Worm (Caenorhabditis elegans) whole organism, early embryonic: ENCODE measurements around the gene irld-21.

Source experiments
- B0310.2 ChIP-seq: sonication (generic microtip); optimal IDR thresholded peaks from 2 replicates; lab custom pipeline; 2016; ENCODE audit warnings: mild to moderate bottlenecking, missing genetic modification characterization, missing compliant biosample characterization
- F13C5.2 ChIP-seq: sonication (generic microtip); optimal IDR thresholded peaks from 2 replicates; lab custom pipeline; 2017; ENCODE audit warnings: mild to moderate bottlenecking, missing genetic modification characterization, inconsistent platforms, missing compliant biosample characterization
- aly-1 ChIP-seq: sonication (generic microtip); optimal IDR thresholded peaks from 2 replicates; lab custom pipeline; 2016; ENCODE audit warnings: missing genetic modification characterization, missing compliant biosample characterization
- ama-1 ChIP-seq: fragments of 150-350 bp; optimal IDR thresholded peaks from 2 replicates; lab custom pipeline; 2014
- ceh-13 ChIP-seq: fragments of 200-800 bp; sonication (Bioruptor generic); optimal IDR thresholded peaks from 2 replicates; lab custom pipeline; 2018; ENCODE audit warnings: mild to moderate bottlenecking, missing genetic modification characterization, missing compliant biosample characterization
- ceh-36 ChIP-seq: sonication (generic microtip); optimal IDR thresholded peaks from 2 replicates; lab custom pipeline; 2016; ENCODE audit warnings: missing genetic modification characterization, inconsistent platforms, missing compliant biosample characterization
- ets-7 ChIP-seq: sonication (generic microtip); optimal IDR thresholded peaks from 2 replicates; lab custom pipeline; 2016; ENCODE audit warnings: missing genotype, missing genetic modification characterization, missing compliant biosample characterization
- flt-1 ChIP-seq: fragments of 200-800 bp; sonication (Bioruptor generic); IDR thresholded peaks from 2 replicates; pipeline ENCODE4 v1.3.6; 2022; ENCODE audit warnings: missing genetic modification characterization, missing compliant biosample characterization
- hmbx-1 ChIP-seq: sonication (generic microtip); optimal IDR thresholded peaks from 2 replicates; lab custom pipeline; 2016; ENCODE audit warnings: mild to moderate bottlenecking, missing genetic modification characterization, missing compliant biosample characterization
- hmg-4 ChIP-seq: fragments of 200-800 bp; sonication (Bioruptor generic); optimal IDR thresholded peaks from 2 replicates; lab custom pipeline; 2018; ENCODE audit warnings: mild to moderate bottlenecking, missing genetic modification characterization, missing compliant biosample characterization
- hnd-1 ChIP-seq: sonication (generic microtip); optimal IDR thresholded peaks from 2 replicates; lab custom pipeline; 2016; ENCODE audit warnings: missing genetic modification characterization, missing compliant biosample characterization
- pes-1 ChIP-seq: fragments of 200-800 bp; sonication (Bioruptor generic); IDR thresholded peaks from 2 replicates; pipeline ENCODE4 v1.3.6; 2022; ENCODE audit warnings: missing genetic modification reagents, missing genetic modification characterization, missing compliant biosample characterization
- scrt-1 ChIP-seq: fragments of 200-800 bp; sonication (Bioruptor generic); IDR thresholded peaks from 2 replicates; pipeline ENCODE4 v1.3.6; 2022; ENCODE audit warnings: missing genetic modification characterization, missing compliant biosample characterization
- sea-1 ChIP-seq: fragments of 200-800 bp; sonication (Bioruptor generic); conservative IDR thresholded peaks from 2 replicates; pipeline ENCODE4 v1.3.6; 2022; ENCODE audit warnings: missing genetic modification characterization, missing compliant biosample characterization
- tbx-11 ChIP-seq: fragments of 200-800 bp; sonication (Bioruptor generic); IDR thresholded peaks from 2 replicates; pipeline ENCODE4 v1.3.6; 2022; ENCODE audit warnings: missing genetic modification characterization, missing compliant biosample characterization
- tbx-37 ChIP-seq: fragments of 200-800 bp; sonication (Bioruptor generic); conservative IDR thresholded peaks from 2 replicates; pipeline ENCODE4 v1.3.6; 2022; ENCODE audit warnings: missing genetic modification reagents, missing genetic modification characterization, missing compliant biosample characterization
- tra-4 ChIP-seq: sonication (generic microtip); optimal IDR thresholded peaks from 2 replicates; lab custom pipeline; 2017; ENCODE audit warnings: missing genetic modification characterization, missing compliant biosample characterization

Gene irld-21

DNA sequence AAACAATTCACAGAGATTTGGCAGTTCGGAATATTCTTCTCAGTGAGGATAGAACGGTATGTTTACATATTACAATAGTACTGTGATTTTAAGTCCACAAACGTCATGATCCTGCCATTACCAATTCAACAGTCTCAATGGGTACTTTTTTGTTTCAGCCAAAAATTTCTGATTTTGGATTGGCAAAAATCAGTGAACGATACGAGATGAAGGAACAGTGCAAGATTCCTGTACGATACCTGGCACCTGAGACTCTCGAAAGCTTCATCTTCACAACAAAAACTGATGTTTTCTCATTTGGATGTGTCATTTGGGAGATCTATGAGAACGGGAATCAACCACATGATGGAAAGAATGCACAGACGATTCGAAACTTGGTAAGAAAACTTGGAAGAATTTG, 44.1 kb downstream of the irld-21 start:
- TF ChIP-seq tra-4 (no peak), hnd-1 (tag; lab: Kevin White, UChicago) (no peak)

DNA sequence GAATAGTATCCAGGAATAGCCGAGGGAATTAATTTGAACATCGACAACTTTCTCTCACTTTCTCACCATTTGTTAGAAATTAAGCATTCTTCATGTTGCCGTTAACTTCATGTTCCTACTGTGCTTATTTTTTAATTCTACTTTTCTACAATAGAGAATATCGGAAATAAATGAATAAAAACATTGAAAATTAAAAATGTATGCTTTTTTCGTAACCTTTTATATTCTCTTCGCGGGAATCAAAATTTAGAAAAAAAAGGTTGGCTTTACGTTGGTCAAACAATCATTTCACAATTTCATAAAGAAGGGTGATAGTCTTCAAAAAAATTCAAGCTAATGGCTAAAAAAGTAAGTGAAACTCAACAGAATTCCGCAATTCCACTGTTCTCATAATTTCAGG, 46.2 kb downstream of the irld-21 start, which contains the start of gene W01B6.5:
W01B6.5 (plus strand) TSS at position 301 of the 400 bp plus-strand sequence.
- no peak for TF ChIP-seq ceh-13 (GFP tag; lab: Kevin White, UChicago)
- TF ChIP-seq B0310.2 (tag; lab: Kevin White, UChicago), result no peak
- TF ChIP-seq sea-1 (GFP tag; lab: Robert Waterston, UW), result no peak
- no peak for TF ChIP-seq tra-4
- TF ChIP-seq ama-1 (lab: Kevin White, UChicago), result no peak
- TF ChIP-seq tbx-11, result no peak
- no peak for TF ChIP-seq ets-7
- TF ChIP-seq aly-1 (tag; lab: Kevin White, UChicago), result no peak
- no peak for TF ChIP-seq hnd-1 (tag; lab: Kevin White, UChicago)

DNA sequence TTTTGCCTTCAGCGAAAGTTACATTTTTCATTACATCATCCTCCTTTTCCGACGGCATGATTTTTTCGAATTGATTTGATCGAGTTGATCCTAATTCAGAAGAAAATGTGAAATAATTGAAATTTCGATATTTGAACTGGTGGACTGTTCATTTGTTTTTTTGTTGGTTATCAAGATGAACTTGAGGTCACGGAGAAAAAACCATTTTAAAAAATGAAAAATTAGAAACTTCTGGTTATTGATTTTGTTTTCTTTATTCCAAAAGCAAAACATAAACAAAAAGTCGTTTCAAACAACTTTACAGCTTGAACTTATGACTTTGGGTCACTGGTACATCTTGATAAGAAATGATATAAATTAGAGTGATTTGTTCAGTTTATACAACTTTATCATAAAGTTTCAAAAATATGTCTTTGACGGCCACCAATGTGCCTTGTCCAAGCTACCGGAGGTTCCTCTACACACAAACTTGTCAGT, 47.0 kb downstream of the irld-21 start, which contains the start of the genes ttbk-4 and W01B6.4:
ttbk-4 (minus strand) TSS at position 101 of the 477 bp plus-strand sequence.
W01B6.4 (plus strand) TSS at position 427 of the 477 bp plus-strand sequence.
- no peak for TF ChIP-seq hmbx-1 (tag; lab: Kevin White, UChicago)
- no peak for TF ChIP-seq tbx-11
- TF ChIP-seq F13C5.2 (tag; lab: Kevin White, UChicago), result no peak
- TF ChIP-seq ets-7, result no peak
- TF ChIP-seq ama-1 (lab: Kevin White, UChicago), result no peak
- no peak for TF ChIP-seq hmg-4 (GFP tag; lab: Kevin White, UChicago)

DNA sequence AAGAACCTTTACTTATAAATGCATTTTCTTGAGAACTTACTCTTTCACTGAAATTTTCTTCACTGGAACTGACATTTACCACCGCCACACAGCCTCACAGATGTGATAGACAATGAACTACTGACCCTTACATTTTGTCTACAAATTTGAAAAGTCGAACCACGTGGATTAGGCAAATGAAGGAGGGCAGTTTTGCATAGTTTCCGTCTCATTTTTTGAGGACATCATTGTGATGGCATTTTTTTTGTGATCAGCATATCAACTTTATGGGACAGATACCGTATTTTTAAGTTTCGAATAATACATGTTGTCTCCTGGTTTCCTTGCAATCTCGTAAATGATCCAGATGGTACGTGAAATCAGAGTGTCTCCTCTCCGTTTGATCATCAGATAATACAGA, 49.6 kb downstream of the irld-21 start, which contains the start of gene W01B6.3:
W01B6.3 (minus strand) TSS at position 101 of the 400 bp plus-strand sequence.
- no peak for TF ChIP-seq ceh-36 (tag; lab: Kevin White, UChicago)
- TF ChIP-seq sea-1 (GFP tag; lab: Robert Waterston, UW), result no peak
- TF ChIP-seq ama-1 (lab: Kevin White, UChicago), result no peak
- no peak for TF ChIP-seq scrt-1 (GFP tag; lab: Robert Waterston, UW)
- no peak for TF ChIP-seq ets-7
- TF ChIP-seq hnd-1 (tag; lab: Kevin White, UChicago), result no peak
- no peak for TF ChIP-seq flt-1 (GFP tag; lab: Robert Waterston, UW)
- TF ChIP-seq hmg-4 (GFP tag; lab: Kevin White, UChicago), result no peak
- no peak for TF ChIP-seq F13C5.2 (tag; lab: Kevin White, UChicago)
- TF ChIP-seq pes-1 (GFP tag; lab: Robert Waterston, UW), result no peak
- no peak for TF ChIP-seq B0310.2 (tag; lab: Kevin White, UChicago)
- TF ChIP-seq ceh-13 (GFP tag; lab: Kevin White, UChicago), result no peak
- no peak for TF ChIP-seq tra-4
- no peak for TF ChIP-seq tbx-37
- no peak for TF ChIP-seq tbx-11
- TF ChIP-seq hmbx-1 (tag; lab: Kevin White, UChicago), result no peak
- no peak for TF ChIP-seq aly-1 (tag; lab: Kevin White, UChicago)
